Fruit fly (Drosophila melanogaster) Kc167 (cell line): ENCODE measurements around the gene DCTN5-p25.

ENCODE experiments used
- Myc ChIP-seq: fragments of >200 bp; optimal IDR thresholded peaks from 2 replicates; lab custom pipeline; 2017; ENCODE audit warnings: missing external identifiers
- Sin3A ChIP-seq: fragments of >200 bp; optimal IDR thresholded peaks from 2 replicates; lab custom pipeline; 2018; ENCODE audit warnings: missing external identifiers
- h ChIP-seq: fragments of >200 bp; optimal IDR thresholded peaks from 3 replicates; lab custom pipeline; 2018; ENCODE audit warnings: missing external identifiers
- psq ChIP-seq: fragments of >200 bp; optimal IDR thresholded peaks from 2 replicates; lab custom pipeline; 2017; ENCODE audit warnings: missing external identifiers
- ttk ChIP-seq: sonication (Bioruptor generic); optimal IDR thresholded peaks from 2 replicates; lab custom pipeline; 2017; ENCODE audit warnings: missing external identifiers

DNA sequence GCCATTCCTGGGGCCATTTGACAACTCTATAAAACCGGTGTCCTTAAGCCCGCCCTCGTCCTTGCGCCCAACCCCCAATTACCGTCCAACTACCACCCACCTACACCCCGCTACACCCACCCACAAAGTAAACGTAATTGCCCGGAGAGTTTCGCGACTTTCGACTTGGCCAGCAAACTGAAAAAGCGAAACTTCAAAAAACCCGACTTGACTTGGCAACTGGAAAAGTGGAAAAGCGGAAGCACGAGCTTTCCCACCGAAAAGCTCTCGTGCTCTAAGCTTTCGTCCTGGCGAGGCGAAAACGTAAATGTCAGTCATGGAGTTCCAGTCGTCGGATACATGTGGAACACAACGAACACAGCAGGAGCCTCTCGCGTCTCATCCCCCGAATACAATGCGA lies 10.5 kb downstream of the DCTN5-p25 start, which contains the start of gene GABA-B-R1:
- TF ChIP-seq h (lab: Kevin White, UChicago) (no peak), Myc (lab: Kevin White, UChicago) (no peak), psq (no peak), ttk (no peak), Sin3A (lab: Kevin White, UChicago) (no peak)
